Fruit fly (Drosophila melanogaster) whole organism, embryonic: Measurements from ENCODE around the gene CG44001.
A peak's percentile ranks its signal among the peaks of the same experiment; 100 is the strongest.

ENCODE experiments used
- Aef1 ChIP-seq: fragments of 200-800 bp; sonication (Bioruptor generic); IDR thresholded peaks from 3 replicates; pipeline ENCODE4 v1.3.6; 2022; ENCODE audit warnings: missing biosample characterization, missing genetic modification characterization
- Asciz ChIP-seq: fragments of 200-800 bp; sonication (Bioruptor generic); optimal IDR thresholded peaks from 2 replicates; lab custom pipeline; 2017; ENCODE audit warnings: missing biosample characterization, mild to moderate bottlenecking, missing genetic modification characterization, missing genetic modification reagents
- Blimp-1 ChIP-seq: fragments of 200-800 bp; sonication (Bioruptor generic); optimal IDR thresholded peaks from 3 replicates; lab custom pipeline; 2018; ENCODE audit warnings: missing biosample characterization, missing genetic modification characterization, mild to moderate bottlenecking, moderate library complexity, missing genetic modification reagents
- CG10147 ChIP-seq: fragments of 200-800 bp; sonication (Bioruptor generic); optimal IDR thresholded peaks from 2 replicates; lab custom pipeline; 2019; ENCODE audit warnings: missing biosample characterization, mild to moderate bottlenecking, missing genetic modification characterization, moderate library complexity
- CG10431 ChIP-seq: fragments of 200-800 bp; sonication (Bioruptor generic); optimal IDR thresholded peaks from 3 replicates; lab custom pipeline; 2018; ENCODE audit warnings: missing biosample characterization, mild to moderate bottlenecking, missing genetic modification characterization
- CG10543 ChIP-seq: fragments of 200-800 bp; sonication (Bioruptor generic); optimal IDR thresholded peaks from 3 replicates; lab custom pipeline; 2017; ENCODE audit warnings: missing biosample characterization, mild to moderate bottlenecking, missing genetic modification characterization, moderate library complexity
- CG11456 ChIP-seq: fragments of 200-800 bp; sonication (Bioruptor generic); IDR thresholded peaks from 3 replicates; pipeline ENCODE4 v1.3.6; 2022; ENCODE audit warnings: missing biosample characterization, missing genetic modification characterization
- CG14050 ChIP-seq: fragments of 200-800 bp; sonication (Bioruptor generic); IDR thresholded peaks from 3 replicates; pipeline ENCODE4 v1.3.6; 2022; ENCODE audit warnings: missing biosample characterization, missing genetic modification characterization
- CG14710 ChIP-seq: fragments of 200-800 bp; sonication (Bioruptor generic); optimal IDR thresholded peaks from 3 replicates; lab custom pipeline; 2019; ENCODE audit warnings: missing biosample characterization, mild to moderate bottlenecking, missing genetic modification characterization, moderate library complexity
- CG17361 ChIP-seq: fragments of 200-800 bp; sonication (Bioruptor generic); IDR thresholded peaks from 3 replicates; pipeline ENCODE4 v1.3.6; 2022; ENCODE audit warnings: missing biosample characterization, missing genetic modification characterization
- CG18262 ChIP-seq: fragments of 200-800 bp; optimal IDR thresholded peaks from 3 replicates; lab custom pipeline; 2019; ENCODE audit warnings: missing biosample characterization, mild to moderate bottlenecking, missing genetic modification characterization, moderate library complexity
- CG1832 ChIP-seq: fragments of 200-800 bp; sonication (Bioruptor generic); optimal IDR thresholded peaks from 2 replicates; lab custom pipeline; 2017; ENCODE audit warnings: missing biosample characterization, mild to moderate bottlenecking, missing genetic modification characterization, inconsistent platforms
- CG2199 ChIP-seq: fragments of 200-800 bp; sonication (Bioruptor generic); IDR thresholded peaks from 3 replicates; pipeline ENCODE4 v1.3.6; 2022; ENCODE audit warnings: missing biosample characterization, missing genetic modification characterization
- CG2202 ChIP-seq: fragments of 200-800 bp; sonication (Bioruptor generic); optimal IDR thresholded peaks from 2 replicates; lab custom pipeline; 2018; ENCODE audit warnings: missing biosample characterization, mild to moderate bottlenecking, missing genetic modification characterization
- CG31224 ChIP-seq: fragments of 200-800 bp; sonication (Bioruptor generic); IDR thresholded peaks from 2 replicates; pipeline ENCODE4 v1.3.6; 2022; ENCODE audit warnings: missing biosample characterization, missing genetic modification characterization
- CG3838 ChIP-seq: fragments of 200-800 bp; sonication (Bioruptor generic); optimal IDR thresholded peaks from 3 replicates; lab custom pipeline; 2016; ENCODE audit warnings: missing biosample characterization, missing genetic modification characterization
- CG6254 ChIP-seq: fragments of 200-800 bp; sonication (Bioruptor generic); optimal IDR thresholded peaks from 3 replicates; lab custom pipeline; 2017; ENCODE audit warnings: mild to moderate bottlenecking, missing biosample characterization, missing genetic modification reagents, missing genetic modification characterization
- CG6272 ChIP-seq: fragments of 200-800 bp; sonication (Bioruptor generic); IDR thresholded peaks from 2 replicates; pipeline ENCODE4 v1.3.6; 2022; ENCODE audit warnings: missing biosample characterization, missing genetic modification characterization
- CG7271 ChIP-seq: fragments of 200-800 bp; sonication (Bioruptor generic); optimal IDR thresholded peaks from 2 replicates; lab custom pipeline; 2018; ENCODE audit warnings: missing biosample characterization, mild to moderate bottlenecking, missing genetic modification characterization, moderate library complexity
- CG8478 ChIP-seq: fragments of >200 bp; optimal IDR thresholded peaks from 2 replicates; lab custom pipeline; 2018
- CG8924 ChIP-seq: fragments of 200-800 bp; optimal IDR thresholded peaks from 3 replicates; lab custom pipeline; 2019; ENCODE audit warnings: missing biosample characterization, mild to moderate bottlenecking, missing genetic modification characterization, moderate library complexity
- CG9876 ChIP-seq: fragments of 200-800 bp; sonication (Bioruptor generic); optimal IDR thresholded peaks from 2 replicates; lab custom pipeline; 2016; ENCODE audit warnings: missing biosample characterization, missing genetic modification characterization
- E2f1 ChIP-seq: fragments of 200-800 bp; sonication (Bioruptor generic); IDR thresholded peaks from 2 replicates; pipeline ENCODE4 v1.3.6; 2022; ENCODE audit warnings: missing biosample characterization, missing genetic modification characterization
- Hey ChIP-seq: fragments of 200-800 bp; sonication (Bioruptor generic); optimal IDR thresholded peaks from 3 replicates; lab custom pipeline; 2018; ENCODE audit warnings: missing biosample characterization, mild to moderate bottlenecking, missing genetic modification characterization
- Hr3 ChIP-seq: fragments of 200-800 bp; sonication (Bioruptor generic); optimal IDR thresholded peaks from 3 replicates; lab custom pipeline; 2016; ENCODE audit warnings: missing biosample characterization, missing genetic modification characterization
- Hr39 ChIP-seq: fragments of >200 bp; optimal IDR thresholded peaks from 2 replicates; lab custom pipeline; 2017
- Lpt ChIP-seq: fragments of >200 bp; optimal IDR thresholded peaks from 2 replicates; lab custom pipeline; 2018; ENCODE audit warnings: missing biosample characterization, missing genetic modification characterization
- NK7.1 ChIP-seq: fragments of 200-800 bp; sonication (Bioruptor generic); optimal IDR thresholded peaks from 3 replicates; lab custom pipeline; 2016; ENCODE audit warnings: missing biosample characterization, missing genetic modification characterization
- Nf-YC ChIP-seq: fragments of 200-800 bp; optimal IDR thresholded peaks from 3 replicates; lab custom pipeline; 2019; ENCODE audit warnings: missing biosample characterization, mild to moderate bottlenecking, missing genetic modification characterization, moderate library complexity
- TFAM ChIP-seq: fragments of 200-800 bp; sonication (Bioruptor generic); optimal IDR thresholded peaks from 2 replicates; lab custom pipeline; 2017; ENCODE audit warnings: missing biosample characterization, missing genetic modification characterization, inconsistent platforms
- Xrp1 ChIP-seq: fragments of 200-800 bp; sonication (Bioruptor generic); IDR thresholded peaks from 2 replicates; pipeline ENCODE4 v1.3.6; 2022; ENCODE audit warnings: missing biosample characterization, missing genetic modification characterization
- ac ChIP-seq: fragments of 200-800 bp; sonication (Bioruptor generic); optimal IDR thresholded peaks from 3 replicates; lab custom pipeline; 2017; ENCODE audit warnings: missing biosample characterization, mild to moderate bottlenecking, missing genetic modification characterization
- caup ChIP-seq: fragments of 200-800 bp; sonication (Bioruptor generic); optimal IDR thresholded peaks from 3 replicates; lab custom pipeline; 2017; ENCODE audit warnings: missing biosample characterization, mild to moderate bottlenecking, missing genetic modification characterization, moderate library complexity; ENCODE audit not compliant: severe bottlenecking
- crc ChIP-seq: fragments of 200-800 bp; sonication (Bioruptor generic); optimal IDR thresholded peaks from 2 replicates; lab custom pipeline; 2016; ENCODE audit warnings: missing biosample characterization, missing genetic modification characterization
- crp ChIP-seq, 2 experiments: fragments of 200-800 bp; sonication (Bioruptor generic); optimal IDR thresholded peaks; 2 replicates in 1 of 2; 3 replicates in 1 of 2; lab custom pipeline; 2017; ENCODE audit warnings: missing biosample characterization in 2 of 2, missing genetic modification characterization in 2 of 2, mild to moderate bottlenecking in 1 of 2, moderate library complexity in 1 of 2
- disco-r ChIP-seq: fragments of 200-800 bp; sonication (Bioruptor generic); optimal IDR thresholded peaks from 2 replicates; lab custom pipeline; 2016; ENCODE audit warnings: missing biosample characterization, missing genetic modification characterization
- dm ChIP-seq: fragments of 200-800 bp; sonication (Bioruptor generic); optimal IDR thresholded peaks from 3 replicates; lab custom pipeline; 2016; ENCODE audit warnings: missing biosample characterization, missing genetic modification characterization
- en ChIP-seq: fragments of 200-800 bp; sonication (Bioruptor generic); optimal IDR thresholded peaks from 2 replicates; lab custom pipeline; 2016; ENCODE audit warnings: missing biosample characterization, missing genetic modification characterization
- ewg ChIP-seq: fragments of 200-800 bp; sonication (Bioruptor generic); optimal IDR thresholded peaks from 3 replicates; lab custom pipeline; 2017; ENCODE audit warnings: mild to moderate bottlenecking, missing biosample characterization, missing genetic modification reagents, missing genetic modification characterization
- fd102C ChIP-seq: fragments of 200-800 bp; sonication (Bioruptor generic); optimal IDR thresholded peaks from 2 replicates; lab custom pipeline; 2018; ENCODE audit warnings: missing biosample characterization, mild to moderate bottlenecking, missing genetic modification characterization, moderate library complexity
- ftz-f1 ChIP-seq: fragments of 200-800 bp; sonication (Bioruptor generic); optimal IDR thresholded peaks from 2 replicates; lab custom pipeline; 2016; ENCODE audit warnings: missing biosample characterization, missing genetic modification characterization
- gcm ChIP-seq: fragments of 200-800 bp; sonication (Bioruptor generic); optimal IDR thresholded peaks from 2 replicates; lab custom pipeline; 2019; ENCODE audit warnings: missing biosample characterization, mild to moderate bottlenecking, missing genetic modification characterization, moderate library complexity
- gsb ChIP-seq: fragments of 200-800 bp; sonication (Bioruptor generic); IDR thresholded peaks from 2 replicates; pipeline ENCODE4 v1.3.6; 2022; ENCODE audit warnings: missing biosample characterization, missing genetic modification characterization
- mam ChIP-seq: fragments of 200-800 bp; sonication (Bioruptor generic); optimal IDR thresholded peaks from 3 replicates; lab custom pipeline; 2016; ENCODE audit warnings: missing biosample characterization, missing genetic modification characterization
- pros ChIP-seq: fragments of 200-800 bp; sonication (Bioruptor generic); optimal IDR thresholded peaks from 3 replicates; lab custom pipeline; 2019; ENCODE audit warnings: missing biosample characterization, mild to moderate bottlenecking, missing genetic modification characterization, moderate library complexity
- psq ChIP-seq: fragments of 200-800 bp; sonication (Bioruptor generic); optimal IDR thresholded peaks from 2 replicates; lab custom pipeline; 2017; ENCODE audit warnings: missing biosample characterization, missing genetic modification characterization
- slp2 ChIP-seq: fragments of 200-800 bp; sonication (Bioruptor generic); optimal IDR thresholded peaks from 2 replicates; lab custom pipeline; 2016; ENCODE audit warnings: missing biosample characterization, missing genetic modification characterization
- so ChIP-seq: fragments of 200-800 bp; sonication (Bioruptor generic); IDR thresholded peaks from 3 replicates; pipeline ENCODE4 v1.3.6; 2022; ENCODE audit warnings: missing biosample characterization, missing genetic modification characterization
- tgo ChIP-seq: fragments of 200-800 bp; sonication (Bioruptor generic); IDR thresholded peaks from 3 replicates; pipeline ENCODE4 v1.3.6; 2022; ENCODE audit warnings: missing biosample characterization, missing genetic modification characterization
- ttk ChIP-seq: fragments of 200-800 bp; sonication (Bioruptor generic); IDR thresholded peaks from 2 replicates; pipeline ENCODE4 v2.1.2; 2022; ENCODE audit warnings: missing biosample characterization, missing genetic modification characterization

CG44001 gene

dm6 chr2L:5044892-5045619, 2.0 kb downstream of the CG44001 start (continued):
- peak; percentile 30 for TF ChIP-seq CG6254 (GFP tag; lab: Kevin White, UChicago)
- TF ChIP-seq Hr39 (lab: Kevin White, UChicago) = no peak
- TF ChIP-seq Blimp-1 (GFP tag; lab: Kevin White, UChicago) = peak; percentile 32
- TF ChIP-seq Hr3 = peak; percentile 41
- peak; percentile 43 for TF ChIP-seq ftz-f1 (GFP tag; lab: Kevin White, UChicago)
- peak; percentile 39 for TF ChIP-seq CG14710 (tag; lab: Kevin White, UChicago)
- TF ChIP-seq CG11456 = peak; percentile 79; the same call in 2 of the 3 replicates
- TF ChIP-seq Nf-YC = peak; percentile 43
- peak in 1 of 2 experiments; percentile 1 for TF ChIP-seq crp (GFP tag; optimal IDR thresholded peaks at IDR 0.05; lab: Kevin White, UChicago)
- TF ChIP-seq slp2 = no peak
- no peak for TF ChIP-seq dm (GFP tag; lab: Kevin White, UChicago)
- peak; percentile 39; the same call in 1 of the 2 replicates for TF ChIP-seq ttk (GFP tag; lab: Robert Waterston, UW)
- peak; percentile 8 for TF ChIP-seq CG10431
- 0 out of 3 replicates have a peak, but pooled peaks have one; percentile 39 for TF ChIP-seq so (GFP tag; lab: Robert Waterston, UW)
- TF ChIP-seq ac = no peak
- no peak for TF ChIP-seq CG2202 (tag; lab: Kevin White, UChicago)
- TF ChIP-seq fd102C (GFP tag; lab: Kevin White, UChicago) = no peak
- peak; percentile 75 for TF ChIP-seq CG18262
- TF ChIP-seq CG14050 (GFP tag; lab: Robert Waterston, UW) = peak; percentile 30; the same call in 2 of the 3 replicates
- TF ChIP-seq CG8924 (tag; lab: Kevin White, UChicago) = peak; percentile 57
- TF ChIP-seq Xrp1 (GFP tag; lab: Robert Waterston, UW) = peak; percentile 61
- TF ChIP-seq mam (GFP tag; lab: Kevin White, UChicago) = peak; percentile 54
- TF ChIP-seq pros (GFP tag; lab: Kevin White, UChicago) = no peak
- TF ChIP-seq NK7.1 (GFP tag; lab: Kevin White, UChicago) = no peak
- TF ChIP-seq Lpt (GFP tag; lab: Kevin White, UChicago) = no peak
- TF ChIP-seq CG9876 (GFP tag; lab: Kevin White, UChicago) = peak; percentile 10
- no peak for TF ChIP-seq crc
- TF ChIP-seq CG8478 (lab: Kevin White, UChicago) = no peak
- TF ChIP-seq CG10543 = no peak
- no peak for TF ChIP-seq TFAM
- peak; percentile 16 for TF ChIP-seq caup (GFP tag; lab: Kevin White, UChicago)
- peak; percentile 18; the same call in 1 of the 2 replicates for TF ChIP-seq CG31224 (GFP tag; lab: Robert Waterston, UW)
- TF ChIP-seq ewg (GFP tag; lab: Kevin White, UChicago) = peak; percentile 36
- peak; percentile 30; the same call in 1 of the 3 replicates for TF ChIP-seq Aef1 (GFP tag; lab: Robert Waterston, UW)
- TF ChIP-seq disco-r (GFP tag; lab: Kevin White, UChicago) = no peak
- peak; percentile 86 for TF ChIP-seq CG17361 (GFP tag; lab: Robert Waterston, UW)
- no peak for TF ChIP-seq Hey
- no peak for TF ChIP-seq CG7271
- TF ChIP-seq E2f1 = peak; percentile 34
- TF ChIP-seq gsb (GFP tag; lab: Robert Waterston, UW) = no peak
- peak; percentile 8 for TF ChIP-seq CG10147 (GFP tag; lab: Kevin White, UChicago)
- peak; percentile 44; the same call in 1 of the 3 replicates for TF ChIP-seq tgo (GFP tag; lab: Robert Waterston, UW)
- TF ChIP-seq psq (GFP tag; lab: Kevin White, UChicago) = no peak
- peak; percentile 69 for TF ChIP-seq CG6272
- no peak for TF ChIP-seq en
- TF ChIP-seq CG2199 (GFP tag; lab: Robert Waterston, UW) = peak; percentile 74
- TF ChIP-seq gcm (GFP tag; lab: Kevin White, UChicago) = peak; percentile 61
- no peak for TF ChIP-seq CG1832 (GFP tag; lab: Kevin White, UChicago)
- peak; percentile 24 for TF ChIP-seq Asciz (GFP tag; lab: Kevin White, UChicago)
- no peak for TF ChIP-seq CG3838
